Worm (Caenorhabditis elegans): ENCODE measurements around the gene F17C11.22.

- TF ChIP-seq ceh-16 (tag; optimal IDR thresholded peaks at IDR 0.05) (no peak), ama-1 (optimal IDR thresholded peaks at IDR 0.05) (no peak), Y55F3AM.14 (GFP tag; optimal IDR thresholded peaks at IDR 0.05) (no peak), nhr-11 (tag; optimal IDR thresholded peaks at IDR 0.05) (no peak), unc-62 (GFP tag; optimal IDR thresholded peaks at IDR 0.05) (no peak), lin-39 (tag; optimal IDR thresholded peaks at IDR 0.05) (no peak), nhr-237 (tag; optimal IDR thresholded peaks at IDR 0.05) (no peak), nhr-10 (tag; optimal IDR thresholded peaks at IDR 0.05) (no peak), lsy-2 (tag; optimal IDR thresholded peaks at IDR 0.05) (no peak), nhr-77 (tag; optimal IDR thresholded peaks at IDR 0.05) (no peak), blmp-1 (tag; optimal IDR thresholded peaks at IDR 0.05; ENCODE audit: insufficient read depth) (no peak), nhr-6 (tag; optimal IDR thresholded peaks at IDR 0.05) (no peak), nhr-12 (tag; optimal IDR thresholded peaks at IDR 0.05) (no peak), mab-5 (tag; optimal IDR thresholded peaks at IDR 0.05) (no peak)
These were observed 45.2 kb downstream of the F17C11.22 start, which contains the start of gene F58B4.6 for ce11 chrV:10924731-10925130.

Measured in whole organism, L2 larva.